Worm (Caenorhabditis elegans) whole organism, L4/young adult: Measurements from ENCODE around the gene chil-27.

Source experiments
- W03F9.2 ChIP-seq: fragments of 150-350 bp; optimal IDR thresholded peaks from 2 replicates; lab custom pipeline; 2014; ENCODE audit warnings: missing biosample characterization, missing genetic modification characterization
- dao-5 ChIP-seq: sonication (generic microtip); optimal IDR thresholded peaks from 2 replicates; lab custom pipeline; 2016; ENCODE audit warnings: missing genotype, missing genetic modification characterization, moderate library complexity, missing compliant biosample characterization
- him-1 ChIP-seq: sonication (generic microtip); optimal IDR thresholded peaks from 2 replicates; lab custom pipeline; 2016; ENCODE audit warnings: missing genotype, missing genetic modification reagents, missing genetic modification characterization, missing compliant biosample characterization

Gene chil-27

DNA sequence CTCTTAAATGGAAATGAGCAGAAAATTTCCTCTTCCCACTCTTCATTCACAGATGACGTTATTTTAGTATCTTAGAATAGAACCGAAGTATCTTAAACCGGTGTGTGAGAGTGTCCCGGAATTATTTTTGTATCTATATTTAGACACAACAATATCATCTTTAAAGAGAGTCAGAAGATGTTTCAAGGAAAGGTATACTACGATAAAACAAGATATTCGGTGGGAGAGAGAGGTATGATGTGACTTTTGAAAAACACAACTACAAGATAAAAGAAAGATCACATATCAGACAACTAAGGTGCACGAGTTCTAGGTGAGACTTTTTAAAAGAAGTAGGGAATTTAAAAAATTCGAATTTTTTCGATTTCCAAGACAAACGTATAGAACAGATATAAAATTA is 12.9 kb downstream of the chil-27 start:
- TF ChIP-seq him-1 (tag; lab: Kevin White, UChicago) (no peak), W03F9.2 (tag; lab: Kevin White, UChicago) (no peak), dao-5 (tag; lab: Kevin White, UChicago) (no peak)

DNA sequence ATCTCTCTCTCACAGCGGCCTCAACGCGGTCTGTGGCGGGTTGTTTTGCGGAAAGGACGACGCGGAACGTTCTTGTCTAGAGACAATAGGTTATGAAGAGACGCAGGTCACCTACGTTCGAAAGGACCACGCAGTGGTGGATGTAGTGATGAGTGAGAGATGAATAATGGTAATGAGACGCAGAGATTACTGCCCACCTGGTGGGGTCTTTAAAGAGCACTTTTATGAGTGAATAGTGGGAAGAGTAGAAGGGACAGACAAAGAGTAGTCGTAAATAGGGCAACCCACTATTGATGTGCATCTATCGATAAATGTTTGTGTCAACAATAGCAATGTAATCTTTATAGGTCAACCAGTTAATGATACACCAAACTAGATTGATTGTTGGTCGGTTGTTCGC is 13.4 kb downstream of the chil-27 start:
- TF ChIP-seq dao-5 (tag; lab: Kevin White, UChicago), result no peak
- TF ChIP-seq him-1 (tag; lab: Kevin White, UChicago), result no peak
- TF ChIP-seq W03F9.2 (tag; lab: Kevin White, UChicago), result no peak

DNA sequence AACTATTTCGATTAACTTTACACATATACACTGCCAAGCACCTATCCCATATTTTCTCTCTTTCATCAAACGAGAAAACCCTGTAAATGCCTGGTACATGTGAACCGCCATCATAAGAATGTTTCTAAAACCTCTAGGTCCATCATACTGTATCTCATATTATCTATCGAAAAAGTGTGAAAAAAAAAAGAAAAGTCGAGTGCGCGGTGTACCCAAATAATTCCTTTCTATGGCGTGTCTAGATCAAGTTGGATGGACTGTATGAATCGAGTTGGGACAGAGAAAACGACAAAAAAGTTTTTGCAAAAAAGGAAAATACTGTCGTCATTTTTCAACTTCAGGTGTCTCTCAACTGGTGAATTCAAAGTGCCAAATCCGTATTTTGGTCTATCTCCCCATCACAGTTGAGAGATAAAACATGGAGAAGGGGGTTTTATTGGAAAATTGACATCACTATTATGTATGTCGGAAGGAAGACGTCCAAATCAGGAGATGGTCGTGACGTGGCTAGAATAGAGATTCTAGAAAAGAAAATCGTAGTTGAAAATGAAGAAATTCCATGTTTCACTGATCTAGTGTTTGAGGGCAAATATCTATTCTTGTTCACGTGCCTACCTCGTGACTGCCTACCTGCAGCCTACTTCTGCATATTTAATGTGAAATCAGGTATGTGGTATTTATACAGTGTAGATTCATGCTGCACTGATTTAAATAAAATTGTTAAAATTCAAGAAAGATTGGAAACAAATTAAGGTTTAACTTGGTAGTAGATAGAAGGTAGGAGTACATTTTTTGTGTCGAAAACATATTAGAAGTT is 15.8 kb downstream of the chil-27 start:
- TF ChIP-seq W03F9.2 (tag; lab: Kevin White, UChicago) (no peak), dao-5 (tag; lab: Kevin White, UChicago) (no peak), him-1 (tag; lab: Kevin White, UChicago) (no peak)

DNA sequence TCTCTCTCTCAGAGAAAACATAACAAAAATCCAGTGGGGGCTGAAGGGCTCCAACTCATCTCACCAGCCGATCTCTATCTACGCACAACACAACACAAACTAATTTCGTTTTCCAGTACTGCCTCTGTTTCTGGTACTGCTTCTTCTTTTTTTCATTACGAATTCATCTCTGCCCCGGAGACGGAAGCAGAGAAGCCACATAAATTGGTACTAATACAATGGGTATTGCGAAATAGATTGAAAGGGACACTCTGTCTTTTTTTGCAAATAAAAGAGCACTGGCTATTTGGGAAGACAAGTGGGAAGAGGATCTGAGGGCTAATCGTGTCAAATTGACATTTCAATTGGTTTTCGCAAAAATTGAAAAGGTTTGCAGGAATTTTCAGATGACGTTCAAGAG is 19.6 kb downstream of the chil-27 start:
- TF ChIP-seq W03F9.2 (tag; lab: Kevin White, UChicago), result no peak
- TF ChIP-seq him-1 (tag; lab: Kevin White, UChicago), result no peak
- TF ChIP-seq dao-5 (tag; lab: Kevin White, UChicago), result no peak

DNA sequence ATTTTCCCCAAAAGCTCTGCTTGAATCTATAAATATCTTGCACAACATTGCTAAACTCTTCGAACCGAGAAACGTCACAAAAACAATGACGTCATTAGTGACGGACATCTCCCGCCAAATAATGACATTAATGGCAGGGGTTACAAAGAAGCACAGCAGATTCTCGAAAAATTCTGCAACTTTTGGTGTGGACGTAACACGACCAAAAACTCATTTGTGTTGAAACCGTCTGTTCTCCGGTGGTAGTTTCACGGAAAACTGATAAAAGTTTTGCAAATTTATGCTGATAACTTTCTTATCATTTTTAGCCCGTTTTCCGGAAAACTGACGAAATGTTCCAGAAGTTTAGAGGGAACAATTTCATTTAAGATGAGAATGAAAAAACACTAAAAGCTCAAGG is 20.9 kb downstream of the chil-27 start:
- TF ChIP-seq W03F9.2 (tag; lab: Kevin White, UChicago) (no peak), dao-5 (tag; lab: Kevin White, UChicago) (no peak), him-1 (tag; lab: Kevin White, UChicago) (no peak)

DNA sequence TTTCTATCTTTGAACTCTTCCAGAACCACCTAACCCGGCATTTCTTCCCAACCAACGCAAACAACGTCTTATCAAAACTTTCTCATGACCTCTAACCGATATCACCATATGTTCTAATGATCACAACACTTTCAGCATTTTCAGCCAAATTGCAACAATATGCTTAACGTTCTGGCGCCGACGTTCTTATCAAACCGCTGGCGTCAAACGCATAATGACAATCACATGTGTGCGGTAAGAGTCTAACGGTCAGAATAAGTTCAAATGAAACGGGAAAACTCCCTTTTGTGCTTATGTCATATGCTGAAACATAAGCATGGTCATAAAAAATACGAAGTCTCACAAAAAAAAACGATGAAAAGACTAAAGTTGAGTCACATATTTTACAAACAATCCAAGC is 23.3 kb downstream of the chil-27 start:
- TF ChIP-seq W03F9.2 (tag; lab: Kevin White, UChicago) (no peak), him-1 (tag; lab: Kevin White, UChicago) (no peak), dao-5 (tag; lab: Kevin White, UChicago) (no peak)

DNA sequence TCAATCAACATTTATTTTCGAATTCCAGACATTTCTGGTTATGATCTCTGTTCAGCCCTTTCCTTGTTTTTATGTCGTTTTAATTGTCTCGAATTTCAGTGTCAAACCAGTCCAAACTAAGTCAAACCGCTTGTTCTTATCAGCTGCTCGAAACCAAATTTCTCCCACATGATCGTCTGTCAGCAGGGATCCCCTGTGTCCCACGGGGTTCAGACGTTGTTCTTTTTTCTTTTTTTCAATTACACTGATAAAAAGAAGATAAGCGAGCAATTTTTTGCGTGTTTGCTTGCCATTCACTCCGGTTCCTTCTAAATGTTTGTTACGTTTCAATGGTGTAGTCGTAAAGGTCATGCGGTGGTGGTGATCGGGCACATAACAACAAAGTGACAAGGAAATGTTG is 24.3 kb downstream of the chil-27 start:
- TF ChIP-seq W03F9.2 (tag; lab: Kevin White, UChicago) (no peak), him-1 (tag; lab: Kevin White, UChicago) (no peak)

DNA sequence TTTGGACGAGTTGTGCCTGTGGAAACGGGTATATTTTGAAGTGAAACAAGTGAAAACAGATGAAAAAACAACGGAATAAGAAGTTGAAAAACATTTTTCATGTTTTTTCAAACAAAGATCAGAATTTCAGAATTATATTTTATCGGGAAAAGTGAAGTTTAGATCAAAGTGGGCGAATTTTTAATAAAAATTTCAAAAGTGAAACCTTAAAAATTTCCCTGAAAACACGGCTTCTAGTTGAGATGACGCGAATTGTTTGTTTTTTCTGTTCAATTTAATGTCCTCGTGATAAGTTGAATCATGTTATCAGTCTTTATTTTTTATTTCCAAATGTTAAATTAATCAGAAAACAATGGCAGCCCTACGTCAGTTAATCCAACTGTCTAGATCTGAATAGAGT is 29.5 kb downstream of the chil-27 start, which contains the start of gene gcy-3:
Gene gcy-3, minus strand, starts transcription at position 101 of the 400 bp plus-strand sequence.
- no peak for TF ChIP-seq him-1 (tag; lab: Kevin White, UChicago)
- no peak for TF ChIP-seq dao-5 (tag; lab: Kevin White, UChicago)
- no peak for TF ChIP-seq W03F9.2 (tag; lab: Kevin White, UChicago)

DNA sequence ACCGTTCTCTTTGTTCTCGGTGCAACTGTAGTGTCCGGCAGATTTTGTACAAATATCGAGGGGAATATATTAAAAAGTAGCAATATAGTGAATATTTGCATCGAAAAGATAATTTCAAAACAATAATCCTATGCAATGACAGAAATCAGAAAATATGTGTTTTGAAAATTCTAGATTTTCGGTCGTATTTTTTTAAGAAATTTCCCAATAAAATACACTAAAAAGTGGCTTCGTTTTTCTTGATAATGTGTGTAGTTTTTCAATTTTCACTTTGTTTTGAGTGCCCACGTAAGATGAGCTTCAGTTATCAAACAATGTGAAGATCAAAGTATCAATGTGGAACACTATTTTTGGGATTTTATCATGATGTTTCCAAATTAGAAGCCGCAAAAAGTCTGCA is 39.2 kb downstream of the chil-27 start, which contains the start of gene gcy-1:
Gene gcy-1, minus strand, starts transcription at position 101 of the 400 bp plus-strand sequence.
- TF ChIP-seq W03F9.2 (tag; lab: Kevin White, UChicago) (no peak), him-1 (tag; lab: Kevin White, UChicago) (no peak), dao-5 (tag; lab: Kevin White, UChicago) (no peak)

DNA sequence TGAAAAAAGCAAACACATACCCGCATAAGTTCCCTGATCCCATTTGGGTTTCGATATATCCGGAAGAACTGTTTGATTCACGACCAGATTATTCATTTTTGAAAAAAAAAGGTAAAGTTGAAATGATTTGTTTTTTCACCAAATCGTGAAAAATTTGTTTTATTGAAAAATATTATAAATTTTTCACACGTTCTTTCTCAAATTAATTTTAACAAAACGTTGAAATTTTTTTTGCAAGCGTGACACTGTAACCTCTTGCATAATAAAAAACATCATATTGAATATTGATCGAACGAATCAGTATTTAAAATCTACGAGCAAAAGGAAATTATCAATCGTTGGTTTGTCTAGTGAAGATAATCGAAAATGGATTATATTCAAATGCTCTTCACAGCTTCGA is 41.1 kb downstream of the chil-27 start, which contains the start of the genes sfxn-1.1 and AH6.3:
Gene sfxn-1.1, minus strand, starts transcription at position 101 of the 400 bp plus-strand sequence.
Gene AH6.3, plus strand, starts transcription at position 275 of the 400 bp plus-strand sequence.
- TF ChIP-seq dao-5 (tag; lab: Kevin White, UChicago) (no peak), W03F9.2 (tag; lab: Kevin White, UChicago) (no peak), him-1 (tag; lab: Kevin White, UChicago) (no peak)

DNA sequence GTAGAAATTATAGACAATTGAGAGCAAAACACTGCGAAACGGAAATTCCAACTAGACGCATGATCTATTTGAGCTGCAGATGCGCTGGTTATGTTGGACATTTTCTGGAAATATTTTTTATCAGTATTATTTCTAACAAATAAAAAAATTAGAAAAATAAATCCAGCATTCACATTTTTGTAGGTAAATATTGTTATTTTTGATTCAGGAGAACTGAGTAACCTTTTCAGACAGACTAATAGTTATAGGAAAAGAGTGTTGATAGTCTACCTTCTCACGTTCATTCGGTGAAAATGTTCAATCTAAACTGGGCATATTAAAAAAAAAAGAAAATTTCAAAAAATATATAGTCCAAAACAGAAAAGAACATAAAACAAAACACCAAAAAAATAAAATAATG is 43.9 kb downstream of the chil-27 start, which contains the start of gene sra-1:
Gene sra-1, minus strand, starts transcription at position 101 of the 400 bp plus-strand sequence.
- TF ChIP-seq dao-5 (tag; lab: Kevin White, UChicago) (no peak), him-1 (tag; lab: Kevin White, UChicago) (no peak), W03F9.2 (tag; lab: Kevin White, UChicago) (no peak)

DNA sequence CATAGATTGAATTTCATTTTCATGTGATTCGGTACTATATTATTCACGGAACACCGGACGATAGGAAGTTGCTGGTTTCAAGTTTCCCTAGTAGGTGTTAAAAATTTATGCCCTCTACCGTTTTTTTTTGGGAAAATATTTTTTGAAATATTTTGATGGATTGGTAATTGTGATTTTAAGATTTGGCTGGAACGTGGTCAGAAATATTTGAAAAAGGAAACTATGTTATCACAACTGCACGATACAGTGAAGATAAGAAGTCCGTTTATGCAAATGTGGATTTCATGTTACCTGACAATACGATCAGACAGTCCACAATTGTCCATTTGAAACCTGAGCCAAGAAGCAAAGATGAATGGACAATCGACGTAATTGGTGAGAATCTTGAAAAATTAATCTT is 45.3 kb downstream of the chil-27 start, which contains the start of gene AH6.17:
Gene AH6.17, plus strand, starts transcription at position 185 of the 400 bp plus-strand sequence.
- no peak for TF ChIP-seq him-1 (tag; lab: Kevin White, UChicago)
- no peak for TF ChIP-seq dao-5 (tag; lab: Kevin White, UChicago)
- no peak for TF ChIP-seq W03F9.2 (tag; lab: Kevin White, UChicago)

DNA sequence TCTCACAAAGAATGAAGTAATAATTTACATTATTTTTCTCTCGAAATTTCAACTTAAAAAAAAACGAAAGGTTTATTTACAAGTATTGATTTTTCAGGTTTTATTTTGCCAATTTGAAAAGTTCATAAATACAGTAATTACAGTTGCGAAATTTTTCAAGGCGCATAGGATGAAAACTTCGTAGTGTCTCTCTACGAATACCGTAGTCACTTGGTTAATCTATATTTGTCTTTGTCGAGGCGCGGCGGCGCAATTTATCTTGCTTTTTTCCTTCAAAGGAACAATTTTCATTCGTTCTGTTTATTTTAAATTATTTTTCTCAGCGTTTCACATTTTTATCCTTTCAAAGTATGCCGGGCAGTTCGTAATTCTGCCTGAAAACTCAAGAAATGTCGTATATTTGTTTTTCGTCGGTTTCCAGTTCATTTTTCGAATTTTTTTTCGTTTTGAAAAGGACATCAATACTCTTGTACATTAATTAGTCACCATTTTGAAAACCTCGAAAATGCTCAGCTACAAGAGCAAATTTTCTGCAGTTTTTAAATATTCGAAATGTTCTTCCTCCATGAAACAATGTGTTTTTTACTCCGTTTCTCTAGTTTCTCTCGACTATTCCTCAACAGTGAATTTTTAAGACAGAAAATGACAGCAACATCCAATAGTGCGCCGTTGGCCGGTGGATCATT is 46.0 kb downstream of the chil-27 start, which contains the start of gene mex-6:
Gene mex-6, plus strand, starts transcription at position 636 of the 686 bp plus-strand sequence.
- TF ChIP-seq dao-5 (tag; lab: Kevin White, UChicago) (no peak), him-1 (tag; lab: Kevin White, UChicago) (no peak), W03F9.2 (tag; lab: Kevin White, UChicago) (no peak)
